Worm (Caenorhabditis elegans) whole organism, L4 larva: ENCODE data around the gene C50F4.12.

Experiments
- ama-1 ChIP-seq: fragments of 150-350 bp; optimal IDR thresholded peaks from 2 replicates; lab custom pipeline; 2014; ENCODE audit warnings: inconsistent platforms, mixed read lengths
- snpc-4 ChIP-seq: fragments of 150-350 bp; optimal IDR thresholded peaks from 2 replicates; lab custom pipeline; 2014; ENCODE audit warnings: missing biosample characterization, missing genetic modification characterization

DNA sequence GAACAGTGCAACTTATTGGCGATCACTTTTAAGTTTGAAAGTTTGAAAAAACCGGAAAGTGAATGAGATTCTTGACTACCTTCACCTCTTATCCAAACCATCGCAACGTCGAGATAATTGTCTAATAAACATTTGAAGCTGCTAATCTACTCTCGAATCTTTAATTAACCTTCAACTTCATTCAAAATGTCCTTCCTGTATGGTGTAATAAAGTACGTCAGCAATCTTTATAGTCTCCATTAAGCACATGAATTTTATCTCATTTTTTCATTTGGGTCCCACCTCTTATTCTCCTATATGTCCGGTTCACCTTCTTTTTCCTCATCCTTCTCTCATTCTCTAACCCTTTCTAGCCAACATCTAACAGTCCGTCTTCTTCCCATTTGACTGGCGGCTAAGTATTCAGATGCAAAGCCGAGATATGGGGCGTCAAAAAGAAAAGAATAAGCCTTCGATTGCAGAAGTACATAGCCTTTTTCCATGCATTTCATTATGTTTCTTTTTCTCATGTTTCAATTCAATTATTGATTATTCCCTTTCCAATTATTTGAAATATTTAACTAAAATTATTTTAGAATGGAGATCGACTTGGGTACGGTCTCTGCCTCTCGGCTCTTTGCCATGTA lies 38.6 kb downstream of the C50F4.12 start, which contains the start of gene swt-5:
- TF ChIP-seq snpc-4 (tag; lab: Kevin White, UChicago) (no peak), ama-1 (lab: Kevin White, UChicago) (no peak)
